Fruit fly (Drosophila melanogaster): ENCODE data around the gene nero.

The nero gene

dm6 chr3R:31739067-31739786 lies 8.1 kb downstream of the nero start (continued):
- TF ChIP-seq CG3838 (GFP tag; optimal IDR thresholded peaks at IDR 0.05) (no peak), MBD-R2 (GFP tag; IDR thresholded peaks at IDR 0.05) (peak; percentile 16; the same call in 1 of the 2 replicates), CG30020 (tag; optimal IDR thresholded peaks at IDR 0.05) (no peak), CG17328 (GFP tag; IDR thresholded peaks at IDR 0.05) (no peak), unc-4 (GFP tag; IDR thresholded peaks at IDR 0.05; ENCODE audit: partially characterized antibody) (no peak), CG7963 (GFP tag; IDR thresholded peaks at IDR 0.05; ENCODE audit: partially characterized antibody) (0 out of 3 replicates have a peak, but pooled peaks have one; percentile 38), Deaf1 (tag; optimal IDR thresholded peaks at IDR 0.05) (peak; percentile 93)

DNA sequence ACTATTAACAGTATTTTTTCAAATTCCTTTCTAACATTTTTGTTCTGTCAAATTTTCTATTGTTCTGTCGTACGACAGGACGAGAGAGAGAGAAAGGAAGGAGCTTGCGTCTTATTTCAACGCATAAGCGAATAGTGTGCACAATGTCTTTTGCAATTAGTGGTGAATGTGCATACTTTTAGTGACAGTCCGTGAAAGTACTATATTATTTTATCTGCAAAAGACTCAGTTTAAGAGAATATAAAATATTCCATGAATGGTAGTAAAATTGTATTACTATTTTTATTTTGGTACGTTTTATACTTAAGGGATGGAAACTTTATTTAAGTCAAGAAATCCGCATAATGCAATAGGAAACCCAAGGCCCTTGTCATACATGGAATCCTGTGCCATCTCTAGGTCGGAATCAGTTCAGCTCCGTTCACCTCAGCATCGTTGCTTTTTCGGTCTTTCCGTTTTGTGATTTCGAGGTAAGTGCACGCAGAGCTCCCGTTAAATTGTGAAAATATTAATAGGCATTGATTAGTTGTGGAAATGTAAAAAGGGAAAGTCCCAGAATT lies 9.2 kb downstream of the nero start, which contains the start of gene eEF1alpha2:
Gene eEF1alpha2, plus strand, starts transcription at position 409 of the 560 bp plus-strand sequence.
- TF ChIP-seq CG13775 (GFP tag; optimal IDR thresholded peaks at IDR 0.05) (no peak), CG6254 (GFP tag; optimal IDR thresholded peaks at IDR 0.05) (no peak), CoRest (tag; optimal IDR thresholded peaks at IDR 0.05) (no peak), HmgZ (tag; optimal IDR thresholded peaks at IDR 0.05) (no peak), Sry-δ (GFP tag; optimal IDR thresholded peaks at IDR 0.05) (peak; percentile 66), CG10366 (GFP tag; IDR thresholded peaks at IDR 0.05) (no peak), tap (tag; optimal IDR thresholded peaks at IDR 0.05) (no peak), pum (GFP tag; optimal IDR thresholded peaks at IDR 0.05) (no peak), lola (GFP tag; optimal IDR thresholded peaks at IDR 0.05) (peak in 1 of 3 experiments; percentile 10), cas (GFP tag; IDR thresholded peaks at IDR 0.05) (no peak), pzg (GFP tag; optimal IDR thresholded peaks at IDR 0.05) (peak; percentile 12), Sry-β (GFP tag; optimal IDR thresholded peaks at IDR 0.05) (peak; percentile 31), CG3281 (GFP tag; optimal IDR thresholded peaks at IDR 0.05) (no peak), Ets97D (GFP tag; optimal IDR thresholded peaks at IDR 0.05) (peak; percentile 46), Meics (GFP tag; optimal IDR thresholded peaks at IDR 0.05) (no peak), CG11093 (GFP tag; IDR thresholded peaks at IDR 0.05) (no peak), nmo (GFP tag; optimal IDR thresholded peaks at IDR 0.05) (no peak), Myb (GFP tag; optimal IDR thresholded peaks at IDR 0.05) (no peak), HHEX (GFP tag; optimal IDR thresholded peaks at IDR 0.05) (no peak), cad (GFP tag; optimal IDR thresholded peaks at IDR 0.05) (no peak), Ets65A (GFP tag) (no peak), CG4282 (GFP tag; optimal IDR thresholded peaks at IDR 0.05) (no peak), jing (GFP tag; optimal IDR thresholded peaks at IDR 0.05) (no peak), CG9817 (tag; optimal IDR thresholded peaks at IDR 0.05) (no peak), knrl (GFP tag; IDR thresholded peaks at IDR 0.05; ENCODE audit: partially characterized antibody) (peak; percentile 43; the same call in 2 of the 3 replicates), sc (optimal IDR thresholded peaks at IDR 0.05) (no peak), sc (GFP tag; optimal IDR thresholded peaks at IDR 0.05) (no peak), row (GFP tag; IDR thresholded peaks at IDR 0.05) (peak; percentile 58; the same call in 2 of the 3 replicates), hbn (GFP tag; IDR thresholded peaks at IDR 0.05; ENCODE audit: partially characterized antibody) (no peak), HLH3B (GFP tag; IDR thresholded peaks at IDR 0.05) (no peak), E2f1 (GFP tag; IDR thresholded peaks at IDR 0.05) (no peak), salm (tag; optimal IDR thresholded peaks at IDR 0.05) (no peak), CG4424 (GFP tag; optimal IDR thresholded peaks at IDR 0.05) (no peak), CG43689 (GFP tag; IDR thresholded peaks at IDR 0.05) (no peak), tio (GFP tag; optimal IDR thresholded peaks at IDR 0.05) (no peak), CG4707 (GFP tag; optimal IDR thresholded peaks at IDR 0.05) (no peak), H2.0 (GFP tag; IDR thresholded peaks at IDR 0.05) (no peak), Kr (GFP tag; optimal IDR thresholded peaks at IDR 0.05) (no peak), Elba2 (GFP tag; optimal IDR thresholded peaks at IDR 0.05) (peak; percentile 53), prd (optimal IDR thresholded peaks at IDR 0.05) (no peak), prd (GFP tag; IDR thresholded peaks at IDR 0.05) (peak; percentile 21; the same call in 1 of the 3 replicates)
